Fruit fly (Drosophila melanogaster) whole organism, embryonic: ENCODE data around the gene CG13041.

Experiments
- B-H1 ChIP-seq: fragments of 200-800 bp; sonication (Bioruptor generic); IDR thresholded peaks from 3 replicates; pipeline ENCODE4 v1.3.6; 2022; ENCODE audit warnings: missing biosample characterization, missing genetic modification characterization
- CG10209 ChIP-seq: fragments of 200-800 bp; sonication (Bioruptor generic); optimal IDR thresholded peaks from 3 replicates; lab custom pipeline; 2017; ENCODE audit warnings: missing biosample characterization, mild to moderate bottlenecking, missing genetic modification characterization, missing genetic modification reagents
- CG10274 ChIP-seq: fragments of 200-800 bp; sonication (Bioruptor generic); optimal IDR thresholded peaks from 3 replicates; lab custom pipeline; 2017; ENCODE audit warnings: missing biosample characterization, mild to moderate bottlenecking, missing genetic modification characterization
- CG10959 ChIP-seq: fragments of 200-800 bp; sonication (Bioruptor generic); IDR thresholded peaks from 2 replicates; pipeline ENCODE4 v1.3.6; 2022; ENCODE audit warnings: missing biosample characterization, missing genetic modification characterization
- CG11247 ChIP-seq: fragments of 200-800 bp; sonication (Bioruptor generic); IDR thresholded peaks from 2 replicates; pipeline ENCODE4 v1.3.6; 2022; ENCODE audit warnings: missing biosample characterization, missing genetic modification characterization
- CG11456 ChIP-seq: fragments of 200-800 bp; sonication (Bioruptor generic); IDR thresholded peaks from 3 replicates; pipeline ENCODE4 v1.3.6; 2022; ENCODE audit warnings: missing biosample characterization, missing genetic modification characterization
- CG12155 ChIP-seq: fragments of 200-800 bp; sonication (Bioruptor generic); optimal IDR thresholded peaks from 3 replicates; lab custom pipeline; 2016; ENCODE audit warnings: missing biosample characterization, missing genetic modification characterization
- CG13624 ChIP-seq: fragments of 200-800 bp; sonication (Bioruptor generic); optimal IDR thresholded peaks from 2 replicates; lab custom pipeline; 2016; ENCODE audit warnings: missing biosample characterization, missing genetic modification characterization
- CG15601 ChIP-seq: fragments of 200-800 bp; sonication (Bioruptor generic); optimal IDR thresholded peaks from 3 replicates; lab custom pipeline; 2019; ENCODE audit warnings: missing biosample characterization, mild to moderate bottlenecking, missing genetic modification characterization, moderate library complexity
- CG15696 ChIP-seq: fragments of 200-800 bp; sonication (Bioruptor generic); optimal IDR thresholded peaks from 2 replicates; lab custom pipeline; 2019; ENCODE audit warnings: missing biosample characterization, mild to moderate bottlenecking, missing genetic modification characterization, moderate library complexity
- CG1602 ChIP-seq: fragments of 200-800 bp; sonication (Bioruptor generic); optimal IDR thresholded peaks from 3 replicates; lab custom pipeline; 2016; ENCODE audit warnings: missing biosample characterization, missing genetic modification characterization
- CG1647 ChIP-seq: fragments of 200-800 bp; sonication (Bioruptor generic); optimal IDR thresholded peaks from 3 replicates; lab custom pipeline; 2016; ENCODE audit warnings: missing biosample characterization, missing genetic modification characterization
- CG17186 ChIP-seq: fragments of 200-800 bp; sonication (Bioruptor generic); optimal IDR thresholded peaks from 3 replicates; lab custom pipeline; 2017; ENCODE audit warnings: missing biosample characterization, missing genetic modification reagents, missing genetic modification characterization
- CG2120 ChIP-seq: fragments of 200-800 bp; sonication (Bioruptor generic); optimal IDR thresholded peaks from 3 replicates; lab custom pipeline; 2016; ENCODE audit warnings: missing biosample characterization, missing genetic modification characterization
- CG2875 ChIP-seq: fragments of 200-800 bp; sonication (Bioruptor generic); optimal IDR thresholded peaks from 2 replicates; lab custom pipeline; 2017; ENCODE audit warnings: missing biosample characterization, mild to moderate bottlenecking, missing genetic modification characterization, missing genetic modification reagents
- CG2889 ChIP-seq: fragments of 200-800 bp; sonication (Bioruptor generic); IDR thresholded peaks from 3 replicates; pipeline ENCODE4 v1.3.6; 2022; ENCODE audit warnings: missing biosample characterization, missing genetic modification characterization
- CG3065 ChIP-seq: fragments of 200-800 bp; sonication (Bioruptor generic); optimal IDR thresholded peaks from 2 replicates; lab custom pipeline; 2016; ENCODE audit warnings: missing biosample characterization, missing genetic modification characterization
- CG32532 ChIP-seq: fragments of 200-800 bp; sonication (Bioruptor generic); IDR thresholded peaks from 2 replicates; pipeline ENCODE4 v1.3.6; 2022; ENCODE audit warnings: missing biosample characterization, missing genetic modification characterization
- CG3838 ChIP-seq: fragments of 200-800 bp; sonication (Bioruptor generic); optimal IDR thresholded peaks from 3 replicates; lab custom pipeline; 2016; ENCODE audit warnings: missing biosample characterization, missing genetic modification characterization
- CG6254 ChIP-seq: fragments of 200-800 bp; sonication (Bioruptor generic); optimal IDR thresholded peaks from 3 replicates; lab custom pipeline; 2017; ENCODE audit warnings: mild to moderate bottlenecking, missing biosample characterization, missing genetic modification reagents, missing genetic modification characterization
- CG6272 ChIP-seq: fragments of 200-800 bp; sonication (Bioruptor generic); IDR thresholded peaks from 2 replicates; pipeline ENCODE4 v1.3.6; 2022; ENCODE audit warnings: missing biosample characterization, missing genetic modification characterization
- CG6813 ChIP-seq: fragments of 200-800 bp; sonication (Bioruptor generic); optimal IDR thresholded peaks from 2 replicates; lab custom pipeline; 2017; ENCODE audit warnings: missing biosample characterization, missing genetic modification characterization, mild to moderate bottlenecking, moderate library complexity, missing genetic modification reagents
- CG9932 ChIP-seq: fragments of 200-800 bp; sonication (Bioruptor generic); IDR thresholded peaks from 2 replicates; pipeline ENCODE4 v1.3.6; 2022; ENCODE audit warnings: missing biosample characterization, missing genetic modification characterization
- Chrac-16 ChIP-seq: fragments of 200-800 bp; sonication (Bioruptor generic); optimal IDR thresholded peaks from 3 replicates; lab custom pipeline; 2016; ENCODE audit warnings: missing biosample characterization, missing genetic modification characterization
- Doc3 ChIP-seq: fragments of 200-800 bp; sonication (Bioruptor generic); IDR thresholded peaks from 3 replicates; pipeline ENCODE4 v1.3.6; 2022; ENCODE audit warnings: missing biosample characterization, missing genetic modification characterization; ENCODE audit not compliant: partially characterized antibody
- Dp ChIP-seq: fragments of 200-800 bp; sonication (Bioruptor generic); optimal IDR thresholded peaks from 2 replicates; lab custom pipeline; 2018; ENCODE audit warnings: missing biosample characterization, mild to moderate bottlenecking, missing genetic modification characterization, moderate library complexity
- Fer1 ChIP-seq: fragments of 200-800 bp; sonication (Bioruptor generic); optimal IDR thresholded peaks from 2 replicates; lab custom pipeline; 2017; ENCODE audit warnings: missing biosample characterization, mild to moderate bottlenecking, missing genetic modification characterization
- Gug ChIP-seq: fragments of 200-800 bp; sonication (Bioruptor generic); IDR thresholded peaks from 4 replicates; pipeline ENCODE4 v1.3.6; 2022; ENCODE audit warnings: missing biosample characterization, missing genetic modification characterization
- HLH4C ChIP-seq: fragments of 200-800 bp; sonication (Bioruptor generic); IDR thresholded peaks from 3 replicates; pipeline ENCODE4 v1.3.6; 2022; ENCODE audit warnings: missing biosample characterization, missing genetic modification characterization; ENCODE audit not compliant: partially characterized antibody
- Hmr ChIP-seq: fragments of 200-800 bp; sonication (Bioruptor generic); optimal IDR thresholded peaks from 3 replicates; lab custom pipeline; 2017; ENCODE audit warnings: mild to moderate bottlenecking, missing biosample characterization, missing genetic modification reagents, missing genetic modification characterization
- Hr3 ChIP-seq: fragments of 200-800 bp; sonication (Bioruptor generic); optimal IDR thresholded peaks from 3 replicates; lab custom pipeline; 2016; ENCODE audit warnings: missing biosample characterization, missing genetic modification characterization
- Kr ChIP-seq: fragments of 200-800 bp; sonication (Bioruptor generic); optimal IDR thresholded peaks from 2 replicates; lab custom pipeline; 2017; ENCODE audit warnings: missing biosample characterization, mild to moderate bottlenecking, missing genetic modification characterization
- MESR4 ChIP-seq: fragments of 200-800 bp; sonication (Bioruptor generic); optimal IDR thresholded peaks from 2 replicates; lab custom pipeline; 2018; ENCODE audit warnings: missing biosample characterization, mild to moderate bottlenecking, missing genetic modification characterization, moderate library complexity
- NfI ChIP-seq: fragments of 200-800 bp; sonication (Bioruptor generic); optimal IDR thresholded peaks from 3 replicates; lab custom pipeline; 2018; ENCODE audit warnings: missing biosample characterization, mild to moderate bottlenecking, missing genetic modification characterization, moderate library complexity
- Pdp1 ChIP-seq, 2 experiments: fragments of 200-800 bp; sonication (Bioruptor generic); optimal IDR thresholded peaks; 3 replicates each; lab custom pipeline; 2016; ENCODE audit warnings: missing biosample characterization in 2 of 2, missing genetic modification characterization in 2 of 2, mild to moderate bottlenecking in 1 of 2, moderate library complexity in 1 of 2
- Taf1 ChIP-seq: fragments of 200-800 bp; sonication (Bioruptor generic); IDR thresholded peaks from 2 replicates; pipeline ENCODE4 v1.3.6; 2022; ENCODE audit warnings: missing biosample characterization, missing genetic modification characterization
- Vsx1 ChIP-seq: fragments of 200-800 bp; sonication (Bioruptor generic); optimal IDR thresholded peaks from 2 replicates; lab custom pipeline; 2017; ENCODE audit warnings: missing biosample characterization, mild to moderate bottlenecking, missing genetic modification characterization, missing genetic modification reagents
- ab ChIP-seq: fragments of 200-800 bp; sonication (Bioruptor generic); optimal IDR thresholded peaks from 2 replicates; lab custom pipeline; 2016; ENCODE audit warnings: missing biosample characterization, missing genetic modification characterization
- bigmax ChIP-seq: fragments of 200-800 bp; sonication (Bioruptor generic); optimal IDR thresholded peaks from 2 replicates; lab custom pipeline; 2018; ENCODE audit warnings: missing biosample characterization, mild to moderate bottlenecking, missing genetic modification characterization
- btn ChIP-seq: fragments of 200-800 bp; sonication (Bioruptor generic); optimal IDR thresholded peaks from 2 replicates; lab custom pipeline; 2016; ENCODE audit warnings: missing biosample characterization, missing genetic modification characterization
- caup ChIP-seq: fragments of 200-800 bp; sonication (Bioruptor generic); optimal IDR thresholded peaks from 3 replicates; lab custom pipeline; 2017; ENCODE audit warnings: missing biosample characterization, mild to moderate bottlenecking, missing genetic modification characterization, moderate library complexity; ENCODE audit not compliant: severe bottlenecking
- eyg ChIP-seq: fragments of 200-800 bp; sonication (Bioruptor generic); optimal IDR thresholded peaks from 3 replicates; lab custom pipeline; 2016; ENCODE audit warnings: missing biosample characterization, missing genetic modification characterization
- ftz-f1 ChIP-seq: fragments of 200-800 bp; sonication (Bioruptor generic); optimal IDR thresholded peaks from 2 replicates; lab custom pipeline; 2016; ENCODE audit warnings: missing biosample characterization, missing genetic modification characterization
- jigr1 ChIP-seq: fragments of 200-800 bp; sonication (Bioruptor generic); IDR thresholded peaks from 3 replicates; pipeline ENCODE4 v1.3.6; 2022; ENCODE audit warnings: missing biosample characterization, missing genetic modification characterization
- jing ChIP-seq: fragments of 200-800 bp; sonication (Bioruptor generic); optimal IDR thresholded peaks from 2 replicates; lab custom pipeline; 2018; ENCODE audit warnings: missing biosample characterization, mild to moderate bottlenecking, missing genetic modification characterization
- lola ChIP-seq, 3 experiments: fragments of >200 bp in 2 of 3; fragments of 200-800 bp in 1 of 3; sonication (Bioruptor generic) in 1 of 3; optimal IDR thresholded peaks; 2 replicates each; lab custom pipeline; 2017 to 2019; ENCODE audit warnings: missing biosample characterization in 3 of 3, missing genetic modification characterization in 3 of 3, mild to moderate bottlenecking in 1 of 3, moderate library complexity in 1 of 3
- pho ChIP-seq: fragments of 200-800 bp; sonication (Bioruptor generic); optimal IDR thresholded peaks from 2 replicates; lab custom pipeline; 2016; ENCODE audit warnings: missing biosample characterization, missing genetic modification characterization
- pita ChIP-seq: fragments of 200-800 bp; sonication (Bioruptor generic); optimal IDR thresholded peaks from 2 replicates; lab custom pipeline; 2017; ENCODE audit warnings: missing biosample characterization, mild to moderate bottlenecking, missing genetic modification characterization
- ro ChIP-seq: fragments of 200-800 bp; sonication (Bioruptor generic); IDR thresholded peaks from 2 replicates; pipeline ENCODE4 v1.3.6; 2022; ENCODE audit warnings: missing biosample characterization, missing genetic modification characterization
- slou ChIP-seq: fragments of 200-800 bp; sonication (Bioruptor generic); optimal IDR thresholded peaks from 3 replicates; lab custom pipeline; 2016; ENCODE audit warnings: missing biosample characterization, missing genetic modification characterization
- vvl ChIP-seq: fragments of 200-800 bp; sonication (Bioruptor generic); IDR thresholded peaks from 2 replicates; pipeline ENCODE4 v1.3.6; 2022; ENCODE audit warnings: missing biosample characterization, missing genetic modification characterization

CG13041 gene

DNA sequence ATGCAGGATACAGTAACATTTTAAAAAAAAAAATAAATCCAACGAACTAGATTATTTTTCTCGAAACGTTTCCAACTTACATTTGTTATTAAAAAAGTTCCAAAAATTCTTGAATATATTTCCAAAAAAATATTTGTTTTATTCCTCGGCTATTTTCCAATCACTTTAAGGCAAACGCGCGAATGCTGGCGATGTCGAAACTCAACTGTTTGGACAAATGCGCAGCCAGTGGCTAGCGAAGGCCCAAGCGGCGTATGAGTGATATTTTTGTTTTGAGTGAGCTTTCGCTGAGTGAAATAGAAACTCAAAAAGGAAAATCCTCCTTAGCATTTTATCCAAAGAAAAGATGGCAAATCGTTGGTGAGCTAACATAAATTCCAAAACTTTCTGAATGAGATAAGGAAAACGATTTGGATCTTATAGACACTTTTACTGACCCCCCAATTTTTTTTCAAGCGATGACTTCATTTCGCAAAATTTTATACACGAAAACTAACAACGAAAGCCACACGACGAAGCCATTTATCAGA is 40.0 kb upstream of the CG13041 start, which contains the start of gene ringer (continued):
- TF ChIP-seq Hmr (GFP tag; lab: Kevin White, UChicago) (peak; percentile 48), CG3838 (GFP tag; lab: Kevin White, UChicago) (no peak), MESR4 (GFP tag; lab: Kevin White, UChicago) (no peak), CG2875 (no peak), btn (GFP tag; lab: Kevin White, UChicago) (no peak), CG1602 (GFP tag; lab: Kevin White, UChicago) (no peak), B-H1 (no peak), slou (GFP tag; lab: Kevin White, UChicago) (no peak), caup (GFP tag; lab: Kevin White, UChicago) (peak; percentile 1), CG6813 (GFP tag; lab: Kevin White, UChicago) (no peak), ro (GFP tag; lab: Robert Waterston, UW) (no peak), CG9932 (no peak), Fer1 (GFP tag; lab: Kevin White, UChicago) (peak; percentile 14), pita (GFP tag; lab: Kevin White, UChicago) (no peak), CG10209 (no peak), vvl (GFP tag; lab: Robert Waterston, UW) (no peak), HLH4C (no peak), ab (no peak), bigmax (GFP tag; lab: Kevin White, UChicago) (no peak), CG6254 (GFP tag; lab: Kevin White, UChicago) (no peak), CG13624 (GFP tag; lab: Kevin White, UChicago) (no peak), CG17186 (no peak), Gug (GFP tag; lab: Robert Waterston, UW) (no peak), CG15696 (tag; lab: Kevin White, UChicago) (no peak), Pdp1 (GFP tag; optimal IDR thresholded peaks at IDR 0.05; lab: Kevin White, UChicago) (no peak), Kr (GFP tag; lab: Kevin White, UChicago) (no peak), lola (GFP tag; optimal IDR thresholded peaks at IDR 0.05; lab: Kevin White, UChicago) (no peak), pho (GFP tag; lab: Kevin White, UChicago) (no peak), CG11456 (no peak), CG11247 (GFP tag; lab: Robert Waterston, UW) (no peak), CG6272 (GFP tag; lab: Robert Waterston, UW) (no peak), jing (GFP tag; lab: Kevin White, UChicago) (no peak), CG1647 (no peak), CG2889 (GFP tag; lab: Robert Waterston, UW) (no peak), Vsx1 (GFP tag; lab: Kevin White, UChicago) (no peak), ftz-f1 (peak; percentile 9), CG12155 (no peak), Hr3 (GFP tag; lab: Kevin White, UChicago) (no peak), NfI (GFP tag; lab: Kevin White, UChicago) (no peak), Dp (GFP tag; lab: Kevin White, UChicago) (no peak), Doc3 (GFP tag; lab: Robert Waterston, UW) (no peak), jigr1 (GFP tag; lab: Robert Waterston, UW) (no peak), CG3065 (GFP tag; lab: Kevin White, UChicago) (no peak), CG10274 (GFP tag; lab: Kevin White, UChicago) (no peak), CG2120 (GFP tag; lab: Kevin White, UChicago) (peak; percentile 29), CG32532 (peak; percentile 34; the same call in 1 of the 2 replicates), CG15601 (tag; lab: Kevin White, UChicago) (no peak), CG10959 (GFP tag; lab: Robert Waterston, UW) (no peak), Chrac-16 (no peak), eyg (GFP tag; lab: Kevin White, UChicago) (no peak), Taf1 (GFP tag; lab: Robert Waterston, UW) (no peak)
